Fruit fly (Drosophila melanogaster) whole organism, prepupa: ENCODE measurements around the gene SMSr.
A peak's percentile ranks its signal among the peaks of the same experiment; 100 is the strongest.

Experiments used
- Eip78C ChIP-seq: fragments of 200-800 bp; sonication (Bioruptor generic); peaks from one replicate; lab custom pipeline; 2016; ENCODE audit warnings: missing biosample characterization, missing genetic modification characterization
- dsx ChIP-seq: fragments of 200-800 bp; optimal IDR thresholded peaks from 3 replicates; lab custom pipeline; 2019; ENCODE audit warnings: missing biosample characterization, mild to moderate bottlenecking, missing genetic modification characterization, moderate library complexity; ENCODE audit not compliant: poor library complexity, severe bottlenecking
- salr ChIP-seq, 2 experiments: fragments of 200-800 bp; sonication (Bioruptor generic); optimal IDR thresholded peaks; 3 replicates each; lab custom pipeline; 2016 to 2018; ENCODE audit warnings: missing biosample characterization in 2 of 2, missing genetic modification characterization in 2 of 2, mild to moderate bottlenecking in 1 of 2

DNA sequence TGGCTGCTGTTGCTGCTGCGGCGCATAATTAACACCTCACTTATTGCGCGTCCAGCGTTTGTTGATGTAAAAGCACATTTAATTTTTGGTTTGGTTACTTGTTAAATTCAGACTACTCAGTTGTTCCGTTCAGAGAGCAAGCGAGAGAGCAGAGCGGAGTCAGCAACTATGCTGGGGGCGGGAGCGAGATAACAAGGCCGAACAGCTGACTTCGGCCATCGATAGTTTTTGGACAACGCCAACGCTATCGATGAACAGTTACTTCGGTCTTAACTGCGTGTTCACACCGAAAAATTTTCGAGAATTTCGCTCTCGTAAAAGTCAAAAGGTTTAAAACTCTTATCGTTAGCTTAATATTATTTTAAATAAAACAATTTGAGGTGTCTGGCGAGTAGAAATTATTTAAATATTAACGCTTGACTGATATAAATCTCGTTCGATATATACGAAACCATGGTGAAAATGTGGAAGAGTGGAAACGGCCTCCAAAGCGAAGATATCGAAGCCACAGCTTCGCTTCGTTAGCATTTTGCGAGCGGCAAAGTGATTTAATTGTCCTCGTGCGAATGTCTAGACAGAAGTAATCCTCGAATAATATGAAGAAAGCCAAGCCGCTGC is at the start of gene SMSr, which contains the start of gene smid:
- TF ChIP-seq Eip78C (GFP tag; lab: Kevin White, UChicago): peak; percentile 79
- peak; percentile 27 for TF ChIP-seq dsx (GFP tag; lab: Kevin White, UChicago)
- peak in 1 of 2 experiments; percentile 68 for TF ChIP-seq salr (GFP tag; optimal IDR thresholded peaks at IDR 0.05; lab: Kevin White, UChicago)
